Worm (Caenorhabditis elegans): ENCODE results near the gene C07H6.9.

Gene C07H6.9

ce11 chrIII:7460018-7460417 lies 39.3 kb downstream of the C07H6.9 start, which contains the start of gene mls-1:
mls-1 (plus strand) TSS chrIII:7460341.
- TF ChIP-seq hlh-8 (tag; optimal IDR thresholded peaks at IDR 0.05) (peak; percentile 52), ceh-48 (tag; optimal IDR thresholded peaks at IDR 0.05) (no peak)

- no peak for TF ChIP-seq ceh-14 (tag; optimal IDR thresholded peaks at IDR 0.05)
- TF ChIP-seq tbx-7 (tag; optimal IDR thresholded peaks at IDR 0.05), result no peak
- no peak for TF ChIP-seq ceh-6 (GFP tag; optimal IDR thresholded peaks at IDR 0.05)
- no peak for TF ChIP-seq mec-3 (tag; optimal IDR thresholded peaks at IDR 0.05; ENCODE audit: borderline replicate concordance)
- TF ChIP-seq ceh-22 (tag; optimal IDR thresholded peaks at IDR 0.05), result no peak
- no peak for TF ChIP-seq unc-86 (tag; optimal IDR thresholded peaks at IDR 0.05)
- no peak for TF ChIP-seq T23F11.4 (GFP tag; optimal IDR thresholded peaks at IDR 0.05)
- TF ChIP-seq pat-9 (tag; optimal IDR thresholded peaks at IDR 0.05), result no peak
- TF ChIP-seq nhr-232 (tag; optimal IDR thresholded peaks at IDR 0.05), result no peak
- TF ChIP-seq elt-4 (tag; optimal IDR thresholded peaks at IDR 0.05), result no peak
- TF ChIP-seq ceh-24 (tag; optimal IDR thresholded peaks at IDR 0.05), result no peak
- TF ChIP-seq ahr-1 (tag; optimal IDR thresholded peaks at IDR 0.05), result no peak
- no peak for TF ChIP-seq nfya-1 (tag; optimal IDR thresholded peaks at IDR 0.05)
- TF ChIP-seq fkh-6 (tag; optimal IDR thresholded peaks at IDR 0.05), result no peak
- no peak for TF ChIP-seq ets-4 (tag; optimal IDR thresholded peaks at IDR 0.05)
- TF ChIP-seq che-1 (tag; optimal IDR thresholded peaks at IDR 0.05), result no peak
- TF ChIP-seq ztf-16 (tag; optimal IDR thresholded peaks at IDR 0.05), result no peak
- TF ChIP-seq ceh-34 (tag; optimal IDR thresholded peaks at IDR 0.05), result no peak
Observed at ce11 chrIII:7458846-7459365, 40.4 kb downstream of the C07H6.9 start, which contains the start of the genes fipr-19 and fipr-18. fipr-19 (minus strand) TSS chrIII:7458946. fipr-18 (plus strand) TSS chrIII:7459315.

ce11 chrIII:7456640-7457039 lies 42.6 kb downstream of the C07H6.9 start, which contains the start of gene Y69F12A.1:
Y69F12A.1 (plus strand) TSS chrIII:7456940.
- TF ChIP-seq hlh-15 (tag; optimal IDR thresholded peaks at IDR 0.05) (no peak), ama-1 (optimal IDR thresholded peaks at IDR 0.05) (no peak), nhr-232 (tag; optimal IDR thresholded peaks at IDR 0.05) (no peak), sdc-2 (tag; optimal IDR thresholded peaks at IDR 0.05) (no peak), T23F11.4 (GFP tag; optimal IDR thresholded peaks at IDR 0.05) (no peak), sox-4 (tag; optimal IDR thresholded peaks at IDR 0.05) (no peak), hlh-8 (tag; optimal IDR thresholded peaks at IDR 0.05) (no peak), dve-1 (tag; optimal IDR thresholded peaks at IDR 0.05) (no peak), ceh-34 (tag; optimal IDR thresholded peaks at IDR 0.05) (no peak), ceh-19 (GFP tag; optimal IDR thresholded peaks at IDR 0.05) (no peak)

- TF ChIP-seq gmeb-2 (tag; optimal IDR thresholded peaks at IDR 0.05), result no peak
- TF ChIP-seq pros-1 (tag; optimal IDR thresholded peaks at IDR 0.05), result no peak
- no peak for TF ChIP-seq ceh-22 (tag; optimal IDR thresholded peaks at IDR 0.05)
- peak; percentile 25 for TF ChIP-seq unc-55 (GFP tag; optimal IDR thresholded peaks at IDR 0.05)
Observed at ce11 chrIII:7453653-7454124, 45.6 kb downstream of the C07H6.9 start, which contains the start of gene alh-12. alh-12 (plus strand) TSS chrIII:7454074.

All from whole organism, late embryonic.